Worm (Caenorhabditis elegans): Measurements from ENCODE around the gene srx-22.

DNA sequence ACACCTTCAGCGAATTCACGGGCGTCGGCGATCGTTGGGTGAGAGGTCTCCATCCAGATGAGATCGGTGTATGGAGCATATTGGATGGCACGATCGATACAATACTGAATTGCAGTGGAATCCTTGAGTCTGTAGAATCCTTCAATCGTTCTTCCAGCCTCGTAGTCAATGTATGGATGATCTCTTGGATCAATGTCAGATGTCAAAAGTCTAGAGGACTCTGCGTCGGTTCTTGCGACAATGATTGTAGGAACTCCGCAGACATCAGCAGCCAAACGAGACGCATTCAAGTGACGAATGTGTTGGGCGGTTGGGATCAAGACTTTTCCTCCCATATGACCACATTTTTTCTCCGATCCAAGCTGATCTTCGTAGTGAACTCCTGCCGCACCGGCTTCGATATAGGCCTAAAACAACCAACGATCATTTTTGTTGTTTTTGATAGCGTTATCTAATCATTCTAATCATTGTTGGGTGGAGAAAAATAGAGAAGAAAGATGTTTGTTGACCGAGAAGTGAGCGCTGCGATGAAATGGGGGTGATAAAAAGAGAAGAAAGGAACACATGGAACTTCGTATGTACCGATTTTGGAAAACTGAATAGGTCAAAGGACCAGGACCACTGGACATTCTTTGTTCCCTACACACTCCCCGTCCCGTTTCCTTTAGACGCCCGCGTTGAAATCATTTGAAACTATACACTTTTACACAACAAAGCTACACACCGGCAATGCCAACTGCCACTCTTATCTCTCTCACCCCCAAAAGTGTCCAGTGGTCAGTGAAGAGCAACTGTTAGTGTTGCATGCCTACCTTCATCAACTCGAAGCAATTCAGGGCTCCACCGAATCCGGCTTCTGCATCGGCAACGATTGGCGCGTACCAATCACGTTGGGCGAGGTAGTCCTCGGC lies 47.1 kb downstream of the srx-22 start:
- TF ChIP-seq ztf-23 (GFP tag; IDR thresholded peaks at IDR 0.05) (no peak), ref-1 (GFP tag; conservative IDR thresholded peaks at IDR 0.05) (no peak), T22C8.4 (GFP tag; IDR thresholded peaks at IDR 0.05) (no peak)
